Worm (Caenorhabditis elegans) whole organism, early embryonic: Measurements from ENCODE around the gene polk-1.

Source experiments
- B0310.2 ChIP-seq: sonication (generic microtip); optimal IDR thresholded peaks from 2 replicates; lab custom pipeline; 2016; ENCODE audit warnings: mild to moderate bottlenecking, missing genetic modification characterization, missing compliant biosample characterization
- F13C5.2 ChIP-seq: sonication (generic microtip); optimal IDR thresholded peaks from 2 replicates; lab custom pipeline; 2017; ENCODE audit warnings: mild to moderate bottlenecking, missing genetic modification characterization, inconsistent platforms, missing compliant biosample characterization
- aly-1 ChIP-seq: sonication (generic microtip); optimal IDR thresholded peaks from 2 replicates; lab custom pipeline; 2016; ENCODE audit warnings: missing genetic modification characterization, missing compliant biosample characterization
- ama-1 ChIP-seq: fragments of 150-350 bp; optimal IDR thresholded peaks from 2 replicates; lab custom pipeline; 2014
- ceh-13 ChIP-seq: fragments of 200-800 bp; sonication (Bioruptor generic); optimal IDR thresholded peaks from 2 replicates; lab custom pipeline; 2018; ENCODE audit warnings: mild to moderate bottlenecking, missing genetic modification characterization, missing compliant biosample characterization
- ceh-36 ChIP-seq: sonication (generic microtip); optimal IDR thresholded peaks from 2 replicates; lab custom pipeline; 2016; ENCODE audit warnings: missing genetic modification characterization, inconsistent platforms, missing compliant biosample characterization
- ets-7 ChIP-seq: sonication (generic microtip); optimal IDR thresholded peaks from 2 replicates; lab custom pipeline; 2016; ENCODE audit warnings: missing genotype, missing genetic modification characterization, missing compliant biosample characterization
- flt-1 ChIP-seq: fragments of 200-800 bp; sonication (Bioruptor generic); IDR thresholded peaks from 2 replicates; pipeline ENCODE4 v1.3.6; 2022; ENCODE audit warnings: missing genetic modification characterization, missing compliant biosample characterization
- hmbx-1 ChIP-seq: sonication (generic microtip); optimal IDR thresholded peaks from 2 replicates; lab custom pipeline; 2016; ENCODE audit warnings: mild to moderate bottlenecking, missing genetic modification characterization, missing compliant biosample characterization
- hmg-4 ChIP-seq: fragments of 200-800 bp; sonication (Bioruptor generic); optimal IDR thresholded peaks from 2 replicates; lab custom pipeline; 2018; ENCODE audit warnings: mild to moderate bottlenecking, missing genetic modification characterization, missing compliant biosample characterization
- hnd-1 ChIP-seq: sonication (generic microtip); optimal IDR thresholded peaks from 2 replicates; lab custom pipeline; 2016; ENCODE audit warnings: missing genetic modification characterization, missing compliant biosample characterization
- pes-1 ChIP-seq: fragments of 200-800 bp; sonication (Bioruptor generic); IDR thresholded peaks from 2 replicates; pipeline ENCODE4 v1.3.6; 2022; ENCODE audit warnings: missing genetic modification reagents, missing genetic modification characterization, missing compliant biosample characterization
- scrt-1 ChIP-seq: fragments of 200-800 bp; sonication (Bioruptor generic); IDR thresholded peaks from 2 replicates; pipeline ENCODE4 v1.3.6; 2022; ENCODE audit warnings: missing genetic modification characterization, missing compliant biosample characterization
- sea-1 ChIP-seq: fragments of 200-800 bp; sonication (Bioruptor generic); conservative IDR thresholded peaks from 2 replicates; pipeline ENCODE4 v1.3.6; 2022; ENCODE audit warnings: missing genetic modification characterization, missing compliant biosample characterization
- tbx-11 ChIP-seq: fragments of 200-800 bp; sonication (Bioruptor generic); IDR thresholded peaks from 2 replicates; pipeline ENCODE4 v1.3.6; 2022; ENCODE audit warnings: missing genetic modification characterization, missing compliant biosample characterization
- tbx-37 ChIP-seq: fragments of 200-800 bp; sonication (Bioruptor generic); conservative IDR thresholded peaks from 2 replicates; pipeline ENCODE4 v1.3.6; 2022; ENCODE audit warnings: missing genetic modification reagents, missing genetic modification characterization, missing compliant biosample characterization
- tra-4 ChIP-seq: sonication (generic microtip); optimal IDR thresholded peaks from 2 replicates; lab custom pipeline; 2017; ENCODE audit warnings: missing genetic modification characterization, missing compliant biosample characterization

Gene polk-1

DNA sequence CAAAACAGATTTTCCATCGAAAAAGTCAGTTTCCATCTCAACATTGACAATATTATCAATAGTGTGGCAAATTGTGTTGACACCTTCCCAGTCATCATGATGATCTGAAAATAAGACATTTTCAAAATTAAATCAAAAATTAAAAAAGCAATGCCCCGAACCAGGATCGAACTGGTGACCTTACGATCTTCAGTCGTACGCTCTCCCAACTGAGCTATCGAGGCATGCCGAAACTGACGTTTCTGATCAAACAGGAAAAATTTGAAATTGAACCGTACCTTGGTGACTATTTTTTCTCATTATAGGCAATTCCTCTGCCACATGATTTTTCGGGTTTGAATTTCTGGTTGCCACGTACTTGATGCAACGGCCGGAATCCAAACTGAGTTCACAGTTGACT lies 25.1 kb upstream of the polk-1 start:
- no peak for TF ChIP-seq hmbx-1

DNA sequence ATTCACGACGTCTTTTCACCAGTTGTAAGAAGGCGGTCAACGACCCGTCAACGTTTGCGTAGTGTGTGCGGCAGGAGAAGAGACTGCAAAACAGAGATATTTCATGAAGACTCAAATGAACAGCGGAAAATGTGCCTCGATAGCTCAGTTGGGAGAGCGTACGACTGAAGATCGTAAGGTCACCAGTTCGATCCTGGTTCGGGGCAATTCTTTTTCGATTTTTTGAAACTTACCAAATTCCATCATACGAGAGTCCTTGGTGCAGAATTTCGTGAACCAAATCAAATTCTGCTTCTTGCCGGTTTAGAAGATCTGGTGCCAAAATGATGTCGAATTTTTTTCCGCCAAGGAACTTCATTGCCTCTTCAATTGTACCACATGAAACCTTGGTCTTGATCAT lies 24.5 kb upstream of the polk-1 start:
- peak; percentile 80 for TF ChIP-seq pes-1 (GFP tag; lab: Robert Waterston, UW)
- TF ChIP-seq hmbx-1 = peak; percentile 24
- no peak for TF ChIP-seq tra-4 (tag; lab: Kevin White, UChicago)
- TF ChIP-seq scrt-1 (GFP tag; lab: Robert Waterston, UW) = peak; percentile 63; the same call in 1 of the 2 replicates
- TF ChIP-seq tbx-37 (GFP tag; lab: Robert Waterston, UW) = no peak
- 0 out of 2 replicates have a peak, but pooled peaks have one; percentile 56 for TF ChIP-seq sea-1 (GFP tag; lab: Robert Waterston, UW)
- peak; percentile 72 for TF ChIP-seq flt-1 (GFP tag; lab: Robert Waterston, UW)
- peak; percentile 43 for TF ChIP-seq F13C5.2 (tag; lab: Kevin White, UChicago)
- no peak for TF ChIP-seq aly-1 (tag; lab: Kevin White, UChicago)
- peak; percentile 35 for TF ChIP-seq hnd-1
- peak; percentile 70; the same call in 1 of the 2 replicates for TF ChIP-seq tbx-11 (GFP tag; lab: Robert Waterston, UW)
- TF ChIP-seq ceh-13 = peak; percentile 47
- TF ChIP-seq hmg-4 (GFP tag; lab: Kevin White, UChicago) = peak; percentile 68
- TF ChIP-seq ets-7 (tag; lab: Kevin White, UChicago) = no peak
- TF ChIP-seq ama-1 (lab: Kevin White, UChicago) = no peak
- TF ChIP-seq ceh-36 (tag; lab: Kevin White, UChicago) = peak; percentile 19
- peak; percentile 21 for TF ChIP-seq B0310.2 (tag; lab: Kevin White, UChicago)

DNA sequence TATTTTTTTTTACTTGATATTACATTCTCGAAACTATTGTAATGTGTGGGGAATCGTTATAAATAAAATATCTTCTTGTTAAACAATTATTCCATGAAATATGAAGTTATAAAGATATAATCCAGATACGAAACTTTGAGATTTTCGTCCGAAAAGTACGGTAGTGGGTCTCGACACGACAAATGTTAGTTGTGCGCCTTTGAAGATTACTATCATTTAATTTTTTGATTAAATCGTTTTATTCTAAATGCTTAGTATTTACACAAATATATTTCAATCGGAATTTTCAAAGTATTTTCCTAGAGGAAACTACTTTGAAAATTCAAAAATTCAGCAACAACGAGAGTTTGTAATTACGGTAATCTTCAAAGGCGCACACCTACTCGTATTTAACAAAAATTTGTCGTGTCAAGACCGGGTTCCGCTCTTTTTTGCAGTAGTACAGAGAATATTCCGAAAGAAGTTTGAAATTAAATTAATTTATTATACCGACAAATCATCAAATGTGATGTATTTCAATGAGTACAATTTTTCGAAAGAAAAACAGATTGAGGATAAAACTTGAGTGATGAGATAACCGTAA lies 23.8 kb upstream of the polk-1 start:
- TF ChIP-seq ama-1 (lab: Kevin White, UChicago) = no peak
- no peak for TF ChIP-seq scrt-1 (GFP tag; lab: Robert Waterston, UW)
- TF ChIP-seq ets-7 (tag; lab: Kevin White, UChicago) = no peak
- no peak for TF ChIP-seq tbx-37 (GFP tag; lab: Robert Waterston, UW)

DNA sequence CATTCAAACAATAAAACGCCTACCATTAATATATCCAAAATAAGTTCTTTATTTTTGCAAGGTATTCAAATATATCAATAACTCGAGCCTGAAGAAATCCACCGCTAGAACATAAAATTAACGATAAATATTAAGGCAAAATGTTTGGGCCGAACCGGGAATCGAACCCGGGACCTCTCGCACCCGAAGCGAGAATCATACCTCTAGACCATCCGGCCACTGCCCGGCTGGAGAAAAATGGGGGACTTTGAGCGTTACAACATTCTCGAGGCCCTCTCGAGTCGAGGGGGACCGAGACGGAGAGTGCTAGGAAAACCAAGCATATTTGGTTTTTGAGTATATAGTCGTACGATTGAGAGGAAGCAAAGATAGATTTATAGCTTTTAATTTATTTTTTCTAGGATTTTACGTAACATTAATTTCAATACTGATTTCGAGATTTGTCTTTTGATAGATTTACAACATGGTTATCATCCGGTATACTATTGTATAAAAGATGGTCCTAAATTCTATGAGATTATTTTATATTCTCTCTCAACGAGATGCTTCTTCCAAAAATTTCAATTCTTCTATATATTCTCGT lies 21.9 kb upstream of the polk-1 start, which contains the start of gene flp-23:
TSS of gene flp-23 (plus strand) at position 533 of the 583 bp plus-strand sequence.
- TF ChIP-seq sea-1 (GFP tag; lab: Robert Waterston, UW) = peak; percentile 89
- TF ChIP-seq hmg-4 (GFP tag; lab: Kevin White, UChicago) = peak; percentile 85
- TF ChIP-seq ceh-36 (tag; lab: Kevin White, UChicago) = peak; percentile 79
- peak; percentile 45 for TF ChIP-seq B0310.2 (tag; lab: Kevin White, UChicago)
- TF ChIP-seq ceh-13 = peak; percentile 69
- peak; percentile 88 for TF ChIP-seq aly-1 (tag; lab: Kevin White, UChicago)
- peak; percentile 58 for TF ChIP-seq ets-7 (tag; lab: Kevin White, UChicago)
- peak; percentile 74 for TF ChIP-seq tbx-11 (GFP tag; lab: Robert Waterston, UW)
- TF ChIP-seq ama-1 (lab: Kevin White, UChicago) = no peak
- peak; percentile 80; the same call in 1 of the 2 replicates for TF ChIP-seq tbx-37 (GFP tag; lab: Robert Waterston, UW)
- peak; percentile 87 for TF ChIP-seq flt-1 (GFP tag; lab: Robert Waterston, UW)
- peak; percentile 59 for TF ChIP-seq tra-4 (tag; lab: Kevin White, UChicago)
- TF ChIP-seq hnd-1 = peak; percentile 60
- TF ChIP-seq F13C5.2 (tag; lab: Kevin White, UChicago) = peak; percentile 87
- TF ChIP-seq pes-1 (GFP tag; lab: Robert Waterston, UW) = peak; percentile 91
- TF ChIP-seq hmbx-1 = peak; percentile 48
- peak; percentile 90 for TF ChIP-seq scrt-1 (GFP tag; lab: Robert Waterston, UW)

DNA sequence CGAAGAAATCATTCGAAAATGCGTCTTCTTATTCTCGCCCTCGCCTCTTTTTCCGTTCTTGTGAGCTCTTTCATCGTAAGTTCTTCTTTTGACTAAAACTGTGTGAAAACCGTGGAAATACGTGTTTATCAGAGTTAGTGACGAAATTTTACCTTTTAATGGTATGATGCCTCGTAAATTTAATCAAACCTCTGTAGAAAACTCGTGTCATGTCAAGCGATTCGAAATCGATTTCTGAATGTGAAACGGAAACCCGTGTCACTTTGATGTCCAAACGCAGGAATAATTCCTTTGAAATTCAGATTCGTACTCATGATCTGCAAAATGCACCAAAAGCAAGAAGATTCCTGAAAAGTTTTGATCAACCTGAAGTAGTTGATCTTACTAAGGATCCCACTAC lies 20.2 kb upstream of the polk-1 start, which contains the start of gene F22B7.3:
TSS of gene F22B7.3 (plus strand) at position 301 of the 400 bp plus-strand sequence.
- TF ChIP-seq ceh-13 = no peak
- no peak for TF ChIP-seq B0310.2 (tag; lab: Kevin White, UChicago)
- no peak for TF ChIP-seq hmbx-1
- TF ChIP-seq F13C5.2 (tag; lab: Kevin White, UChicago) = no peak
- no peak for TF ChIP-seq ceh-36 (tag; lab: Kevin White, UChicago)
- no peak for TF ChIP-seq tbx-37 (GFP tag; lab: Robert Waterston, UW)
- TF ChIP-seq sea-1 (GFP tag; lab: Robert Waterston, UW) = no peak
- TF ChIP-seq ets-7 (tag; lab: Kevin White, UChicago) = no peak
- TF ChIP-seq ama-1 (lab: Kevin White, UChicago) = no peak
- no peak for TF ChIP-seq hnd-1
- TF ChIP-seq pes-1 (GFP tag; lab: Robert Waterston, UW) = no peak
- TF ChIP-seq aly-1 (tag; lab: Kevin White, UChicago) = no peak
- no peak for TF ChIP-seq hmg-4 (GFP tag; lab: Kevin White, UChicago)
- TF ChIP-seq flt-1 (GFP tag; lab: Robert Waterston, UW) = no peak
- no peak for TF ChIP-seq tbx-11 (GFP tag; lab: Robert Waterston, UW)
- no peak for TF ChIP-seq scrt-1 (GFP tag; lab: Robert Waterston, UW)

DNA sequence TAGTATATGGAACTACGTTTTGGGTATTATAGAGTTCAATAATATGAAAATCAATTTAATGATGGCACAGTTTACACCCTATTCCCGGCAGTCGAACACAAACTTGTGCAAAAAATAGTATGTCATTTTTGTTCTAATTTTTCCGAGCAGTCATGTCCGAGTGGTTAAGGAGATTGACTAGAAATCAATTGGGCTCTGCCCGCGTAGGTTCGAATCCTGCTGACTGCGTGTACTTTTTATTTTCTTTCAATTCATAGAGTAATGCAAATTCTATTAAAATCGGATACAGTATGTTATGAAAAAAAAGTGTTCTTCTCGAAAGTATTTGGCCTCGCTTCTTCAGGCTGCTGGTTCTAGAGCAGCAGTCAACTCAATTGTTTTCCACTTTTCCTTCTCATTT lies 17.6 kb upstream of the polk-1 start:
- no peak for TF ChIP-seq hmbx-1

DNA sequence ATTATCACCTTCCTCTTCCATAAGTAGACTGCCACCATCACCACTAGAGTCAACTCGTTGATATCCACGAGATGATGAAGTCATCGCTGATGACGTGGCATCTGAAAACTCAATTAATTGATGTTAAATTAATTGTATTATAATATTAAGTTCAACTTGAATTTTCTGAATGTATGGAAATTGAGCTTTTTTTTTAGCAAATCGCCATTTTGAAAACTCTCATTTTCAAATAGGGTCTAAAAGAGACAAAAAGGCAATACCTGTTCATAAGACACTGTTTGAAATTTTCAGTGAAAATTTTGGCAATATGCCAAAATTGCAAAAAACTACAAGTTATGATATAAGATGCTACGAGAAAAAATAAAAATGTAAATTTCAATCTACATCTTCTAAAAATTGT lies 15.2 kb upstream of the polk-1 start, which contains the start of gene twk-7:
TSS of gene twk-7 (minus strand) at position 101 of the 400 bp plus-strand sequence.
- TF ChIP-seq tbx-11 (GFP tag; lab: Robert Waterston, UW) (no peak), ceh-36 (tag; lab: Kevin White, UChicago) (no peak), F13C5.2 (tag; lab: Kevin White, UChicago) (no peak), sea-1 (GFP tag; lab: Robert Waterston, UW) (no peak), flt-1 (GFP tag; lab: Robert Waterston, UW) (no peak), tra-4 (tag; lab: Kevin White, UChicago) (no peak)
